Worm (Caenorhabditis elegans) whole organism, L1 larva: ENCODE results near the gene F11C1.1.

Source experiments
- mdl-1 ChIP-seq, 2 experiments: fragments of 150-350 bp; optimal IDR thresholded peaks; 2 replicates each; lab custom pipeline; 2014 to 2017; ENCODE audit warnings: missing biosample characterization in 2 of 2, missing genetic modification characterization in 2 of 2, inconsistent platforms in 1 of 2
- nhr-11 ChIP-seq: fragments of 150-350 bp; optimal IDR thresholded peaks from 2 replicates; lab custom pipeline; 2014; ENCODE audit warnings: missing biosample characterization, missing genetic modification characterization
- skn-1 ChIP-seq: fragments of 150-350 bp; optimal IDR thresholded peaks from 2 replicates; lab custom pipeline; 2014; ENCODE audit warnings: missing biosample characterization, missing genetic modification characterization
- zag-1 ChIP-seq: fragments of 150-350 bp; optimal IDR thresholded peaks from 2 replicates; lab custom pipeline; 2014; ENCODE audit warnings: missing biosample characterization, missing genetic modification characterization

DNA sequence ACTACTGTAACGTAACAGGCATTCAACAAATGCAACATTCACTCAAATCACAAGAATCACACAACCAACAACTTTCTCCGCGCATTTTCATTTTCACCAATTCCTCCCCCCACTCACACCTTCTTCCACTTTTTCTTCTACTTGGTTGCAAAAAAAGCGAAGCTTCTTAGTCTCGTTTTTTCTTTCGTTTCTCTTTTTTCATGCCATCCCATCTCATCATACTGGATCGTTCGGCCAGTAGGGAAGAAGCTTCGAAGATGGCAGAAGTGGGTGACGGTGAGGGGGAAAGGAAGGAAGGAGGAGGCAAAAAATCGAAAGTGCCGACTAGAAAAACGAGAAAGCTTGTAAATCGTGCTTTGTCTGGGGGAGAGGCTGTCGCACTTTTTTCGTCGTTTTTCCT is 12.7 kb upstream of the F11C1.1 start:
- TF ChIP-seq mdl-1 (tag; optimal IDR thresholded peaks at IDR 0.05; lab: Kevin White, UChicago) (no peak), zag-1 (tag; lab: Kevin White, UChicago) (no peak), skn-1 (tag; lab: Kevin White, UChicago) (no peak), nhr-11 (no peak)
